Worm (Caenorhabditis elegans): Measurements from ENCODE around the gene mbl-1.

Gene mbl-1

ce11 chrX:17058340-17058739, 79.9 kb downstream of the mbl-1 start (continued):
- no peak for TF ChIP-seq nhr-77 (tag; optimal IDR thresholded peaks at IDR 0.05)
- TF ChIP-seq C34B4.2 (tag; optimal IDR thresholded peaks at IDR 0.05), result no peak
- no peak for TF ChIP-seq efl-3 (GFP tag; optimal IDR thresholded peaks at IDR 0.05)
- TF ChIP-seq ceh-82 (tag; optimal IDR thresholded peaks at IDR 0.05), result no peak
- TF ChIP-seq ama-1 (optimal IDR thresholded peaks at IDR 0.05), result peak; percentile 16
- TF ChIP-seq sptf-1 (tag; optimal IDR thresholded peaks at IDR 0.05), result no peak
- no peak for TF ChIP-seq fkh-10 (GFP tag; optimal IDR thresholded peaks at IDR 0.05)
- no peak for TF ChIP-seq nhr-47 (tag; optimal IDR thresholded peaks at IDR 0.05)
- no peak for TF ChIP-seq skn-1 (tag; optimal IDR thresholded peaks at IDR 0.05)
- no peak for TF ChIP-seq ceh-88 (GFP tag; IDR thresholded peaks at IDR 0.05)
- peak; percentile 19 for TF ChIP-seq snu-23 (GFP tag; optimal IDR thresholded peaks at IDR 0.05)
- TF ChIP-seq lin-39 (tag; optimal IDR thresholded peaks at IDR 0.05), result no peak
- TF ChIP-seq dpl-1 (GFP tag; optimal IDR thresholded peaks at IDR 0.05), result no peak
- TF ChIP-seq hlh-17 (GFP tag; optimal IDR thresholded peaks at IDR 0.05; ENCODE audit: borderline replicate concordance), result no peak
- TF ChIP-seq unc-86 (tag; optimal IDR thresholded peaks at IDR 0.05), result no peak
- TF ChIP-seq lin-14 (GFP tag; optimal IDR thresholded peaks at IDR 0.05), result peak; percentile 58
- TF ChIP-seq jun-1 (tag; optimal IDR thresholded peaks at IDR 0.05), result no peak
- TF ChIP-seq nhr-11 (tag; optimal IDR thresholded peaks at IDR 0.05), result no peak
- no peak for TF ChIP-seq unc-30 (tag; optimal IDR thresholded peaks at IDR 0.05)
- TF ChIP-seq unc-130 (tag; optimal IDR thresholded peaks at IDR 0.05), result peak; percentile 38
- TF ChIP-seq fkh-4 (tag; optimal IDR thresholded peaks at IDR 0.05; ENCODE audit: borderline replicate concordance), result no peak
- no peak for TF ChIP-seq fos-1 (tag; optimal IDR thresholded peaks at IDR 0.05)
- TF ChIP-seq nhr-237 (tag; optimal IDR thresholded peaks at IDR 0.05), result no peak
- no peak for TF ChIP-seq mab-9 (GFP tag; IDR thresholded peaks at IDR 0.05)
- no peak for TF ChIP-seq nhr-90 (tag; optimal IDR thresholded peaks at IDR 0.05; ENCODE audit: poor library complexity)
- TF ChIP-seq swsn-7 (tag; optimal IDR thresholded peaks at IDR 0.05), result no peak
- no peak for TF ChIP-seq nhr-12 (tag; optimal IDR thresholded peaks at IDR 0.05)
- TF ChIP-seq vab-15 (tag; optimal IDR thresholded peaks at IDR 0.05), result no peak
- TF ChIP-seq hpl-2 (GFP tag; optimal IDR thresholded peaks at IDR 0.05), result no peak
- TF ChIP-seq dsc-1 (tag; optimal IDR thresholded peaks at IDR 0.05), result peak; percentile 6
- no peak for TF ChIP-seq ets-5 (GFP tag; IDR thresholded peaks at IDR 0.05)
- TF ChIP-seq sup-37 (GFP tag; optimal IDR thresholded peaks at IDR 0.05), result no peak
- no peak for TF ChIP-seq alr-1 (tag; optimal IDR thresholded peaks at IDR 0.05; ENCODE audit: borderline replicate concordance)
- TF ChIP-seq lin-15B (tag; optimal IDR thresholded peaks at IDR 0.05), result no peak
- TF ChIP-seq nhr-20 (tag; optimal IDR thresholded peaks at IDR 0.05), result peak; percentile 33
- no peak for TF ChIP-seq hlh-4 (tag; optimal IDR thresholded peaks at IDR 0.05)
- peak; percentile 28 for TF ChIP-seq nhr-19 (GFP tag; conservative IDR thresholded peaks at IDR 0.05)
- TF ChIP-seq zip-4 (GFP tag; optimal IDR thresholded peaks at IDR 0.05), result no peak

ce11 chrX:17059760-17060159, 81.4 kb downstream of the mbl-1 start:
- TF ChIP-seq pax-3 (tag; optimal IDR thresholded peaks at IDR 0.05) (no peak), efl-1 (optimal IDR thresholded peaks at IDR 0.05) (no peak), efl-1 (GFP tag; optimal IDR thresholded peaks at IDR 0.05 in 1 of 2) (peak in 1 of 2 experiments; percentile 91), lin-15B (tag; optimal IDR thresholded peaks at IDR 0.05) (no peak)
